Fruit fly (Drosophila melanogaster) whole organism, embryonic: ENCODE measurements around the gene BOD1.

ENCODE experiments used
- Ada2b ChIP-seq: fragments of 200-800 bp; sonication (Bioruptor generic); IDR thresholded peaks from 2 replicates; pipeline ENCODE4 v1.3.6; 2022; ENCODE audit warnings: missing biosample characterization, missing genetic modification characterization
- B-H2 ChIP-seq: fragments of 200-800 bp; sonication (Bioruptor generic); optimal IDR thresholded peaks from 2 replicates; lab custom pipeline; 2018; ENCODE audit warnings: missing biosample characterization, mild to moderate bottlenecking, missing genetic modification characterization
- BtbVII ChIP-seq: fragments of 200-800 bp; sonication (Bioruptor generic); optimal IDR thresholded peaks from 3 replicates; lab custom pipeline; 2017; ENCODE audit warnings: missing biosample characterization, mild to moderate bottlenecking, missing genetic modification characterization
- CG10959 ChIP-seq: fragments of 200-800 bp; sonication (Bioruptor generic); IDR thresholded peaks from 2 replicates; pipeline ENCODE4 v1.3.6; 2022; ENCODE audit warnings: missing biosample characterization, missing genetic modification characterization
- CG11398 ChIP-seq: fragments of 200-800 bp; sonication (Bioruptor generic); optimal IDR thresholded peaks from 2 replicates; lab custom pipeline; 2016; ENCODE audit warnings: missing biosample characterization, missing genetic modification characterization
- CG12155 ChIP-seq: fragments of 200-800 bp; sonication (Bioruptor generic); optimal IDR thresholded peaks from 3 replicates; lab custom pipeline; 2016; ENCODE audit warnings: missing biosample characterization, missing genetic modification characterization
- CG12219 ChIP-seq: fragments of 200-800 bp; sonication (Bioruptor generic); optimal IDR thresholded peaks from 3 replicates; lab custom pipeline; 2018; ENCODE audit warnings: missing biosample characterization, mild to moderate bottlenecking, missing genetic modification characterization
- CG13287 ChIP-seq: fragments of 200-800 bp; sonication (Bioruptor generic); IDR thresholded peaks from 2 replicates; pipeline ENCODE4 v1.3.6; 2022; ENCODE audit warnings: missing biosample characterization, missing genetic modification characterization; ENCODE audit not compliant: partially characterized antibody
- CG13894 ChIP-seq: fragments of 200-800 bp; sonication (Bioruptor generic); optimal IDR thresholded peaks from 3 replicates; lab custom pipeline; 2018; ENCODE audit warnings: missing biosample characterization, mild to moderate bottlenecking, missing genetic modification characterization, moderate library complexity
- CG14965 ChIP-seq: fragments of 200-800 bp; sonication (Bioruptor generic); optimal IDR thresholded peaks from 2 replicates; lab custom pipeline; 2016; ENCODE audit warnings: missing biosample characterization, missing genetic modification characterization, borderline replicate concordance
- CG15269 ChIP-seq: fragments of 200-800 bp; sonication (Bioruptor generic); optimal IDR thresholded peaks from 2 replicates; lab custom pipeline; 2018; ENCODE audit warnings: missing biosample characterization, mild to moderate bottlenecking, missing genetic modification characterization, moderate library complexity
- CG1603 ChIP-seq: fragments of 200-800 bp; sonication (Bioruptor generic); optimal IDR thresholded peaks from 2 replicates; lab custom pipeline; 2019; ENCODE audit warnings: missing biosample characterization, mild to moderate bottlenecking, missing genetic modification characterization, moderate library complexity
- CG16779 ChIP-seq: fragments of 200-800 bp; sonication (Bioruptor generic); IDR thresholded peaks from 2 replicates; pipeline ENCODE4 v1.3.6; 2022; ENCODE audit warnings: missing biosample characterization, missing genetic modification characterization
- CG16813 ChIP-seq: fragments of 200-800 bp; sonication (Bioruptor generic); IDR thresholded peaks from 3 replicates; pipeline ENCODE4 v1.3.6; 2022; ENCODE audit warnings: missing biosample characterization, missing genetic modification characterization; ENCODE audit not compliant: partially characterized antibody
- CG17802 ChIP-seq: fragments of 200-800 bp; sonication (Bioruptor generic); optimal IDR thresholded peaks from 2 replicates; lab custom pipeline; 2018; ENCODE audit warnings: missing biosample characterization, mild to moderate bottlenecking, missing genetic modification characterization, moderate library complexity
- CG1832 ChIP-seq: fragments of 200-800 bp; sonication (Bioruptor generic); optimal IDR thresholded peaks from 2 replicates; lab custom pipeline; 2017; ENCODE audit warnings: missing biosample characterization, mild to moderate bottlenecking, missing genetic modification characterization, inconsistent platforms
- CG2712 ChIP-seq: fragments of 200-800 bp; optimal IDR thresholded peaks from 3 replicates; lab custom pipeline; 2019; ENCODE audit warnings: missing biosample characterization, mild to moderate bottlenecking, missing genetic modification characterization, moderate library complexity
- CG31365 ChIP-seq: fragments of 200-800 bp; sonication (Bioruptor generic); optimal IDR thresholded peaks from 2 replicates; lab custom pipeline; 2018; ENCODE audit warnings: missing biosample characterization, mild to moderate bottlenecking, missing genetic modification characterization
- CG4404 ChIP-seq: fragments of 200-800 bp; sonication (Bioruptor generic); IDR thresholded peaks from 2 replicates; pipeline ENCODE4 v1.3.6; 2022; ENCODE audit warnings: missing biosample characterization, missing genetic modification characterization
- CG6654 ChIP-seq: fragments of 200-800 bp; sonication (Bioruptor generic); optimal IDR thresholded peaks from 2 replicates; lab custom pipeline; 2017; ENCODE audit warnings: missing biosample characterization, mild to moderate bottlenecking, missing genetic modification characterization
- CG7786 ChIP-seq: fragments of 200-800 bp; sonication (Bioruptor generic); optimal IDR thresholded peaks from 2 replicates; lab custom pipeline; 2016; ENCODE audit warnings: missing biosample characterization, missing genetic modification characterization
- CHES-1-like ChIP-seq: fragments of 200-800 bp; sonication (Bioruptor generic); optimal IDR thresholded peaks from 2 replicates; lab custom pipeline; 2016; ENCODE audit warnings: missing biosample characterization, missing genetic modification characterization
- D19A ChIP-seq: fragments of 200-800 bp; optimal IDR thresholded peaks from 3 replicates; lab custom pipeline; 2019; ENCODE audit warnings: missing biosample characterization, mild to moderate bottlenecking, missing genetic modification characterization, moderate library complexity
- Dek ChIP-seq: fragments of 200-800 bp; sonication (Bioruptor generic); optimal IDR thresholded peaks from 3 replicates; lab custom pipeline; 2019; ENCODE audit warnings: missing biosample characterization, mild to moderate bottlenecking, missing genetic modification characterization, moderate library complexity
- Drgx ChIP-seq: fragments of 200-800 bp; sonication (Bioruptor generic); IDR thresholded peaks from 2 replicates; pipeline ENCODE4 v1.3.6; 2022; ENCODE audit warnings: missing biosample characterization, missing genetic modification characterization
- ERR ChIP-seq: fragments of 200-800 bp; sonication (Bioruptor generic); optimal IDR thresholded peaks from 2 replicates; lab custom pipeline; 2016; ENCODE audit warnings: missing biosample characterization, missing genetic modification characterization
- Hr78 ChIP-seq, 2 experiments: fragments of 200-800 bp in 1 of 2; fragments of >200 bp in 1 of 2; sonication (Bioruptor generic) in 1 of 2; optimal IDR thresholded peaks; 2 replicates each; lab custom pipeline; 2017 to 2019; ENCODE audit warnings: missing biosample characterization in 2 of 2, missing genetic modification characterization in 2 of 2, mild to moderate bottlenecking in 1 of 2, moderate library complexity in 1 of 2
- Sin3A ChIP-seq: fragments of >200 bp; optimal IDR thresholded peaks from 2 replicates; lab custom pipeline; 2018
- Sox102F ChIP-seq: fragments of 200-800 bp; sonication (Bioruptor generic); optimal IDR thresholded peaks from 2 replicates; lab custom pipeline; 2018; ENCODE audit warnings: missing biosample characterization, mild to moderate bottlenecking, missing genetic modification characterization, moderate library complexity
- Trl ChIP-seq, 3 experiments: fragments of >200 bp in 2 of 3; fragments of 200-800 bp in 1 of 3; sonication (Bioruptor generic) in 1 of 3; optimal IDR thresholded peaks; 2 replicates in 1 of 3; 3 replicates in 2 of 3; lab custom pipeline; 2016 to 2017; ENCODE audit warnings: missing biosample characterization in 1 of 3, missing genetic modification characterization in 1 of 3
- corto ChIP-seq: fragments of 200-800 bp; sonication (Bioruptor generic); optimal IDR thresholded peaks from 2 replicates; lab custom pipeline; 2016; ENCODE audit warnings: missing biosample characterization, mild to moderate bottlenecking, missing genetic modification characterization, moderate library complexity
- da ChIP-seq: fragments of 200-800 bp; sonication (Bioruptor generic); optimal IDR thresholded peaks from 2 replicates; lab custom pipeline; 2016; ENCODE audit warnings: missing biosample characterization, missing genetic modification characterization
- ewg ChIP-seq: fragments of 200-800 bp; sonication (Bioruptor generic); optimal IDR thresholded peaks from 3 replicates; lab custom pipeline; 2017; ENCODE audit warnings: mild to moderate bottlenecking, missing biosample characterization, missing genetic modification reagents, missing genetic modification characterization
- exex ChIP-seq: fragments of 200-800 bp; sonication (Bioruptor generic); optimal IDR thresholded peaks from 4 replicates; lab custom pipeline; 2018; ENCODE audit warnings: missing biosample characterization, mild to moderate bottlenecking, missing genetic modification characterization, moderate library complexity
- hb ChIP-seq: fragments of 200-800 bp; sonication (Bioruptor generic); IDR thresholded peaks from 3 replicates; pipeline ENCODE4 v1.3.6; 2022; ENCODE audit warnings: missing biosample characterization, missing genetic modification characterization; ENCODE audit not compliant: partially characterized antibody
- ind ChIP-seq: fragments of 200-800 bp; sonication (Bioruptor generic); optimal IDR thresholded peaks from 3 replicates; lab custom pipeline; 2016; ENCODE audit warnings: missing biosample characterization, missing genetic modification characterization
- lmd ChIP-seq: fragments of 200-800 bp; sonication (Bioruptor generic); IDR thresholded peaks from 2 replicates; pipeline ENCODE4 v1.3.6; 2022; ENCODE audit warnings: missing biosample characterization, missing genetic modification characterization
- mam ChIP-seq: fragments of 200-800 bp; sonication (Bioruptor generic); optimal IDR thresholded peaks from 3 replicates; lab custom pipeline; 2016; ENCODE audit warnings: missing biosample characterization, missing genetic modification characterization
- nerfin-2 ChIP-seq: fragments of 200-800 bp; sonication (Bioruptor generic); IDR thresholded peaks from 2 replicates; pipeline ENCODE4 v1.3.6; 2022; ENCODE audit warnings: missing biosample characterization, missing genetic modification characterization; ENCODE audit not compliant: partially characterized antibody
- onecut ChIP-seq: fragments of 200-800 bp; sonication (Bioruptor generic); IDR thresholded peaks from 2 replicates; pipeline ENCODE4 v1.3.6; 2022; ENCODE audit warnings: missing biosample characterization, missing genetic modification characterization
- rib ChIP-seq: fragments of 200-800 bp; sonication (Bioruptor generic); IDR thresholded peaks from 2 replicates; pipeline ENCODE4 v1.3.6; 2022; ENCODE audit warnings: missing biosample characterization, missing genetic modification characterization
- ro ChIP-seq: fragments of 200-800 bp; sonication (Bioruptor generic); IDR thresholded peaks from 2 replicates; pipeline ENCODE4 v1.3.6; 2022; ENCODE audit warnings: missing biosample characterization, missing genetic modification characterization
- salm ChIP-seq: fragments of 200-800 bp; sonication (Bioruptor generic); optimal IDR thresholded peaks from 2 replicates; lab custom pipeline; 2018; ENCODE audit warnings: missing biosample characterization, mild to moderate bottlenecking, missing genetic modification characterization
- seq ChIP-seq: fragments of 200-800 bp; sonication (Bioruptor generic); IDR thresholded peaks from 2 replicates; pipeline ENCODE4 v1.3.6; 2022; ENCODE audit warnings: missing biosample characterization, missing genetic modification characterization
- slbo ChIP-seq: fragments of 200-800 bp; sonication (Bioruptor generic); IDR thresholded peaks from 2 replicates; pipeline ENCODE4 v1.3.6; 2022; ENCODE audit warnings: missing biosample characterization, missing genetic modification characterization
- sug ChIP-seq: fragments of 200-800 bp; optimal IDR thresholded peaks from 2 replicates; lab custom pipeline; 2019; ENCODE audit warnings: missing biosample characterization, mild to moderate bottlenecking, missing genetic modification characterization, moderate library complexity
- trem ChIP-seq: fragments of 200-800 bp; optimal IDR thresholded peaks from 3 replicates; lab custom pipeline; 2019; ENCODE audit warnings: missing biosample characterization, mild to moderate bottlenecking, missing genetic modification characterization, moderate library complexity
- ttk ChIP-seq: fragments of 200-800 bp; sonication (Bioruptor generic); IDR thresholded peaks from 2 replicates; pipeline ENCODE4 v2.1.2; 2022; ENCODE audit warnings: missing biosample characterization, missing genetic modification characterization
- usp ChIP-seq: fragments of >200 bp; optimal IDR thresholded peaks from 2 replicates; lab custom pipeline; 2017; ENCODE audit warnings: missing biosample characterization, missing genetic modification characterization
- zfh1 ChIP-seq: fragments of 200-800 bp; sonication (Bioruptor generic); IDR thresholded peaks from 3 replicates; pipeline ENCODE4 v1.3.6; 2022; ENCODE audit warnings: missing biosample characterization, missing genetic modification characterization

Gene BOD1

dm6 chr3R:27948421-27948906 is 10.4 kb downstream of the BOD1 start, which contains the start of gene Gp93 (continued):
- TF ChIP-seq CG16813 (GFP tag; lab: Robert Waterston, UW) (no peak), da (GFP tag; lab: Kevin White, UChicago) (no peak), Hr78 (GFP tag; optimal IDR thresholded peaks at IDR 0.05; lab: Kevin White, UChicago) (no peak), CG13894 (tag; lab: Kevin White, UChicago) (no peak), BtbVII (GFP tag; lab: Kevin White, UChicago) (no peak), Drgx (GFP tag; lab: Robert Waterston, UW) (peak; percentile 29; the same call in 1 of the 2 replicates), seq (peak; percentile 37; the same call in 1 of the 2 replicates), Sox102F (GFP tag; lab: Kevin White, UChicago) (no peak), onecut (GFP tag; lab: Robert Waterston, UW) (peak; percentile 15; the same call in 1 of the 2 replicates), nerfin-2 (no peak), Ada2b (GFP tag; lab: Robert Waterston, UW) (no peak; the same call in 1 of the 2 replicates), mam (GFP tag; lab: Kevin White, UChicago) (peak; percentile 54), Dek (tag; lab: Kevin White, UChicago) (peak; percentile 18), salm (tag; lab: Kevin White, UChicago) (no peak), ERR (GFP tag; lab: Kevin White, UChicago) (peak; percentile 35), ro (GFP tag; lab: Robert Waterston, UW) (peak; percentile 45; the same call in 1 of the 2 replicates), CHES-1-like (peak; percentile 55), CG1832 (GFP tag; lab: Kevin White, UChicago) (no peak), CG15269 (tag; lab: Kevin White, UChicago) (no peak), exex (tag; lab: Kevin White, UChicago) (peak; percentile 50), lmd (peak; percentile 66), ind (GFP tag; lab: Kevin White, UChicago) (no peak), rib (GFP tag; lab: Robert Waterston, UW) (no peak), Trl (optimal IDR thresholded peaks at IDR 0.05; lab: Kevin White, UChicago) (no peak), Trl (GFP tag; optimal IDR thresholded peaks at IDR 0.05; lab: Kevin White, UChicago) (no peak), CG14965 (GFP tag; lab: Kevin White, UChicago) (no peak), CG4404 (GFP tag; lab: Robert Waterston, UW) (peak; percentile 47), ttk (peak; percentile 55; the same call in 1 of the 2 replicates), zfh1 (peak; percentile 74; the same call in 2 of the 3 replicates), usp (GFP tag; lab: Kevin White, UChicago) (no peak), CG12219 (GFP tag; lab: Kevin White, UChicago) (peak; percentile 15), hb (no peak), CG16779 (GFP tag; lab: Robert Waterston, UW) (no peak), CG13287 (peak; percentile 47; the same call in 1 of the 2 replicates), B-H2 (peak; percentile 22), ewg (GFP tag; lab: Kevin White, UChicago) (no peak), CG6654 (no peak), D19A (tag; lab: Kevin White, UChicago) (no peak), CG7786 (GFP tag; lab: Kevin White, UChicago) (no peak), sug (peak; percentile 42), CG1603 (tag; lab: Kevin White, UChicago) (peak; percentile 35), CG11398 (GFP tag; lab: Kevin White, UChicago) (no peak), CG17802 (tag; lab: Kevin White, UChicago) (no peak), corto (GFP tag; lab: Kevin White, UChicago) (no peak), Sin3A (lab: Kevin White, UChicago) (peak; percentile 37), CG31365 (no peak), CG10959 (GFP tag; lab: Robert Waterston, UW) (no peak), trem (peak; percentile 29), CG12155 (GFP tag; lab: Kevin White, UChicago) (peak; percentile 16), CG2712 (tag; lab: Kevin White, UChicago) (peak; percentile 74), slbo (GFP tag; lab: Robert Waterston, UW) (peak; percentile 86)
